Worm (Caenorhabditis elegans) whole organism, L1 larva: ENCODE data around the gene fipr-19.

ENCODE experiments used
- C16A3.4 ChIP-seq: fragments of 150-350 bp; optimal IDR thresholded peaks from 2 replicates; lab custom pipeline; 2014; ENCODE audit warnings: missing biosample characterization, missing genetic modification characterization
- aha-1 ChIP-seq: fragments of 150-350 bp; optimal IDR thresholded peaks from 2 replicates; lab custom pipeline; 2014; ENCODE audit warnings: missing biosample characterization, missing genetic modification characterization
- dpl-1 ChIP-seq, 3 experiments: fragments of 150-350 bp in 2 of 3; sonication (generic microtip) in 1 of 3; optimal IDR thresholded peaks; 2 replicates each; lab custom pipeline; 2014 to 2017; ENCODE audit warnings: missing biosample characterization in 3 of 3, missing genetic modification characterization in 3 of 3, missing genetic modification reagents in 3 of 3
- elt-2 ChIP-seq: sonication (generic microtip); optimal IDR thresholded peaks from 2 replicates; lab custom pipeline; 2016; ENCODE audit warnings: missing genetic modification characterization, mild to moderate bottlenecking, inconsistent platforms, missing compliant biosample characterization, missing genetic modification reagents
- fkh-8 ChIP-seq: sonication (generic microtip); optimal IDR thresholded peaks from 2 replicates; lab custom pipeline; 2016; ENCODE audit warnings: mild to moderate bottlenecking, missing genetic modification characterization, missing compliant biosample characterization
- lin-35 ChIP-seq, 2 experiments: fragments of 150-350 bp; optimal IDR thresholded peaks; 2 replicates each; lab custom pipeline; 2014; ENCODE audit warnings: missing biosample characterization in 2 of 2, missing genetic modification characterization in 2 of 2, missing genetic modification reagents in 2 of 2
- lin-39 ChIP-seq: fragments of 150-350 bp; optimal IDR thresholded peaks from 2 replicates; lab custom pipeline; 2014; ENCODE audit warnings: missing biosample characterization, missing genetic modification reagents, missing genetic modification characterization
- lsy-2 ChIP-seq, 2 experiments: fragments of 150-350 bp; optimal IDR thresholded peaks; 2 replicates each; lab custom pipeline; 2014; ENCODE audit warnings: missing biosample characterization in 2 of 2, missing genetic modification characterization in 2 of 2
- mdl-1 ChIP-seq, 2 experiments: fragments of 150-350 bp; optimal IDR thresholded peaks; 2 replicates each; lab custom pipeline; 2014 to 2017; ENCODE audit warnings: missing biosample characterization in 2 of 2, missing genetic modification characterization in 2 of 2, inconsistent platforms in 1 of 2
- mef-2 ChIP-seq: fragments of 150-350 bp; optimal IDR thresholded peaks from 2 replicates; lab custom pipeline; 2014; ENCODE audit warnings: missing biosample characterization, missing genetic modification characterization
- snu-23 ChIP-seq: sonication (generic microtip); optimal IDR thresholded peaks from 2 replicates; lab custom pipeline; 2016; ENCODE audit warnings: missing genetic modification characterization, missing compliant biosample characterization
- unc-30 ChIP-seq: sonication (generic microtip); optimal IDR thresholded peaks from 2 replicates; lab custom pipeline; 2017; ENCODE audit warnings: missing biosample characterization, missing genetic modification characterization
- unc-62 ChIP-seq: fragments of 150-350 bp; optimal IDR thresholded peaks from 2 replicates; lab custom pipeline; 2014; ENCODE audit warnings: missing biosample characterization, missing genetic modification reagents, missing genetic modification characterization

ce11 chrIII:7490061-7490460, 31.3 kb upstream of the fipr-19 start:
- TF ChIP-seq lsy-2 (tag; optimal IDR thresholded peaks at IDR 0.05; lab: Kevin White, UChicago) (no peak), fkh-8 (tag; lab: Kevin White, UChicago) (no peak), mef-2 (tag; lab: Kevin White, UChicago) (no peak), aha-1 (tag; lab: Kevin White, UChicago) (no peak), mdl-1 (tag; optimal IDR thresholded peaks at IDR 0.05; lab: Kevin White, UChicago) (no peak), lin-39 (no peak), snu-23 (no peak), unc-30 (tag; lab: Kevin White, UChicago) (no peak), lin-35 (GFP tag; optimal IDR thresholded peaks at IDR 0.05; lab: Kevin White, UChicago) (no peak), C16A3.4 (tag; lab: Kevin White, UChicago) (no peak), elt-2 (tag; lab: Kevin White, UChicago) (no peak), dpl-1 (GFP tag; optimal IDR thresholded peaks at IDR 0.05; lab: Kevin White, UChicago) (no peak), unc-62 (GFP tag; lab: Kevin White, UChicago) (no peak)
